Fruit fly (Drosophila melanogaster) whole organism, pupa: ENCODE results near the gene Tsf2.

Experiments used
- CG10348 ChIP-seq: fragments of 200-800 bp; sonication (Bioruptor generic); IDR thresholded peaks from 2 replicates; pipeline ENCODE4 v1.3.6; 2022; ENCODE audit warnings: missing biosample characterization, missing genetic modification characterization
- CG12605 ChIP-seq: fragments of 200-800 bp; sonication (Bioruptor generic); IDR thresholded peaks from 2 replicates; pipeline ENCODE4 v1.3.6; 2022; ENCODE audit warnings: missing biosample characterization, missing genetic modification characterization
- CG13204 ChIP-seq: fragments of 200-800 bp; sonication (Bioruptor generic); optimal IDR thresholded peaks from 2 replicates; lab custom pipeline; 2018; ENCODE audit warnings: missing biosample characterization, mild to moderate bottlenecking, missing genetic modification characterization, moderate library complexity
- CG14655 ChIP-seq: fragments of 200-800 bp; sonication (Bioruptor generic); optimal IDR thresholded peaks from 3 replicates; lab custom pipeline; 2017; ENCODE audit warnings: mild to moderate bottlenecking, missing biosample characterization, missing genetic modification reagents, missing genetic modification characterization
- CG15710 ChIP-seq: fragments of 200-800 bp; sonication (Bioruptor generic); optimal IDR thresholded peaks from 2 replicates; lab custom pipeline; 2018; ENCODE audit warnings: missing biosample characterization, mild to moderate bottlenecking, missing genetic modification characterization, moderate library complexity
- CG17806 ChIP-seq: fragments of 200-800 bp; sonication (Bioruptor generic); optimal IDR thresholded peaks from 2 replicates; lab custom pipeline; 2018; ENCODE audit warnings: missing biosample characterization, mild to moderate bottlenecking, missing genetic modification characterization, moderate library complexity
- CG32121 ChIP-seq: fragments of 200-800 bp; sonication (Bioruptor generic); IDR thresholded peaks from 2 replicates; pipeline ENCODE4 v1.3.6; 2022; ENCODE audit warnings: missing biosample characterization, missing genetic modification characterization
- CG34367 ChIP-seq: fragments of 200-800 bp; sonication (Bioruptor generic); optimal IDR thresholded peaks from 2 replicates; lab custom pipeline; 2018; ENCODE audit warnings: missing biosample characterization, mild to moderate bottlenecking, missing genetic modification characterization
- CG4496 ChIP-seq: fragments of 200-800 bp; sonication (Bioruptor generic); IDR thresholded peaks from 3 replicates; pipeline ENCODE4 v1.3.6; 2022; ENCODE audit warnings: missing biosample characterization, missing genetic modification characterization
- CG8159 ChIP-seq: fragments of 200-800 bp; sonication (Bioruptor generic); optimal IDR thresholded peaks from 3 replicates; lab custom pipeline; 2018; ENCODE audit warnings: missing biosample characterization, mild to moderate bottlenecking, missing genetic modification characterization, moderate library complexity
- CG8301 ChIP-seq: fragments of 200-800 bp; sonication (Bioruptor generic); optimal IDR thresholded peaks from 2 replicates; lab custom pipeline; 2018; ENCODE audit warnings: missing biosample characterization, mild to moderate bottlenecking, missing genetic modification characterization
- CG9948 ChIP-seq: fragments of 200-800 bp; sonication (Bioruptor generic); optimal IDR thresholded peaks from 2 replicates; lab custom pipeline; 2018; ENCODE audit warnings: missing biosample characterization, mild to moderate bottlenecking, missing genetic modification characterization, moderate library complexity
- D1 ChIP-seq: fragments of 200-800 bp; sonication (Bioruptor generic); optimal IDR thresholded peaks from 2 replicates; lab custom pipeline; 2018; ENCODE audit warnings: missing biosample characterization, mild to moderate bottlenecking, missing genetic modification characterization, moderate library complexity
- EcR ChIP-seq: fragments of 200-800 bp; sonication (Bioruptor generic); optimal IDR thresholded peaks from 3 replicates; lab custom pipeline; 2019; ENCODE audit warnings: missing biosample characterization, missing genetic modification characterization, mild to moderate bottlenecking, moderate library complexity, missing genetic modification reagents
- Ets98B ChIP-seq: fragments of 200-800 bp; sonication (Bioruptor generic); IDR thresholded peaks from 2 replicates; pipeline ENCODE4 v1.3.6; 2022; ENCODE audit warnings: missing biosample characterization, missing genetic modification characterization
- Pif1A ChIP-seq: fragments of 200-800 bp; sonication (Bioruptor generic); optimal IDR thresholded peaks from 3 replicates; lab custom pipeline; 2016; ENCODE audit warnings: missing biosample characterization, missing genetic modification characterization
- Pif1B ChIP-seq: fragments of 200-800 bp; sonication (Bioruptor generic); optimal IDR thresholded peaks from 3 replicates; lab custom pipeline; 2016; ENCODE audit warnings: missing biosample characterization, missing genetic modification characterization
- Snoo ChIP-seq: fragments of 200-800 bp; sonication (Bioruptor generic); optimal IDR thresholded peaks from 3 replicates; lab custom pipeline; 2017; ENCODE audit warnings: missing biosample characterization, mild to moderate bottlenecking, missing genetic modification characterization, inconsistent platforms
- fd96Ca ChIP-seq: fragments of 200-800 bp; sonication (Bioruptor generic); IDR thresholded peaks from 3 replicates; pipeline ENCODE4 v1.3.6; 2022; ENCODE audit warnings: missing biosample characterization, missing genetic modification characterization
- gl ChIP-seq: fragments of 200-800 bp; sonication (Bioruptor generic); optimal IDR thresholded peaks from 2 replicates; lab custom pipeline; 2018; ENCODE audit warnings: missing biosample characterization, mild to moderate bottlenecking, missing genetic modification characterization
- rn ChIP-seq: fragments of 200-800 bp; sonication (Bioruptor generic); IDR thresholded peaks from 2 replicates; pipeline ENCODE4 v1.3.6; 2022; ENCODE audit warnings: missing biosample characterization, missing genetic modification characterization

Tsf2 gene

DNA sequence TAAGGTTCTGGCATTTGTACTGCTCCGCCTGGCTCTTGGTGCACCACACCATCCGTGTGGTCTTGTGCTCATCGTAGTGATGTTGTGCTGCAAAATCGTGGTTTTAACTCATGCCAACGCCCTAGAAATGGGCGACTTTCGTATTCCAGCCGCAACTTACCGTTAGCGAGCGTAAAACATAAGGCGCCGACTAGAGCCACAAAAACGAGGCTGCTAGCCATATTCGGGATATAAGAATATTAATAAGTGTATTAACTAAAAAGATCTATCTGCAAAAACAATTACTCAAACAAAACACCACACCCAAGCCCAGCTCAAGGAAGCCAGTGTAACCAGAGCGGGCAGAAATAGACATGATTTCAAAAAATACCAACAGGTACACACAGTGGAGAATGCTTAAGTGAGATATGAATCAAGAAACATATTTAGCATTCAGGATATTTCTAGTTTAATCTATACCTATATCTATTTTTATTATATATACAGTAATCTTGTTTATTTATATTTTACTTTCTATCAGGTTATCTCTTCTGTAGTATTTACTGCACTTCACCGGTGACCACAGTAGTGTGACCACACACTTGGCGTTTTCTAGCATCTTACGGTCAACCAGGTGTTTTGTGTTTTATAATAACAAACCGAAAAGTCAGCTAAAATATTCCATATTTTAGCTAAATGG is at the start of gene Tsf2, which contains the start of gene CG34242:
Tsf2 (minus strand) TSS at position 333 of the 679 bp plus-strand sequence.
CG34242 (plus strand) TSS at position 605 of the 679 bp plus-strand sequence.
- peak; percentile 32 for TF ChIP-seq D1 (tag; lab: Kevin White, UChicago)
- peak; percentile 64 for TF ChIP-seq Pif1A (GFP tag; lab: Kevin White, UChicago)
- peak; percentile 88 for TF ChIP-seq Ets98B (GFP tag; lab: Robert Waterston, UW)
- TF ChIP-seq CG12605 (GFP tag; lab: Robert Waterston, UW), result peak; percentile 97
- TF ChIP-seq CG8301 (tag; lab: Kevin White, UChicago), result peak; percentile 87
- peak; percentile 71 for TF ChIP-seq rn (GFP tag; lab: Robert Waterston, UW)
- no peak for TF ChIP-seq EcR (GFP tag; lab: Kevin White, UChicago)
- TF ChIP-seq CG15710, result peak; percentile 72
- peak; percentile 95 for TF ChIP-seq CG4496 (GFP tag; lab: Robert Waterston, UW)
- no peak for TF ChIP-seq CG13204 (GFP tag; lab: Kevin White, UChicago)
- TF ChIP-seq Pif1B, result peak; percentile 66
- TF ChIP-seq CG14655, result no peak
- TF ChIP-seq CG32121 (GFP tag; lab: Robert Waterston, UW), result peak; percentile 95
- TF ChIP-seq CG10348 (GFP tag; lab: Robert Waterston, UW), result peak; percentile 91
- peak; percentile 49 for TF ChIP-seq gl (tag; lab: Kevin White, UChicago)
- TF ChIP-seq CG9948 (tag; lab: Kevin White, UChicago), result peak; percentile 88
- no peak; the same call in 2 of the 3 replicates for TF ChIP-seq fd96Ca (GFP tag; lab: Robert Waterston, UW)
- TF ChIP-seq CG34367 (tag; lab: Kevin White, UChicago), result peak; percentile 10
- TF ChIP-seq CG17806, result peak; percentile 84
- peak; percentile 74 for TF ChIP-seq Snoo (tag; lab: Kevin White, UChicago)
- TF ChIP-seq CG8159, result peak; percentile 92
- TF ChIP-seq, all 21 proteins: peak for 17

dm6 chr3L:12580212-12580676 is 46.7 kb upstream of the Tsf2 start, which contains the start of gene ara:
TSS of gene ara (plus strand) at chr3L:12580672.
- TF ChIP-seq CG12605 (GFP tag; lab: Robert Waterston, UW) (no peak), CG13204 (GFP tag; lab: Kevin White, UChicago) (peak; percentile 85), CG4496 (GFP tag; lab: Robert Waterston, UW) (peak; percentile 44; the same call in 2 of the 3 replicates)

DNA sequence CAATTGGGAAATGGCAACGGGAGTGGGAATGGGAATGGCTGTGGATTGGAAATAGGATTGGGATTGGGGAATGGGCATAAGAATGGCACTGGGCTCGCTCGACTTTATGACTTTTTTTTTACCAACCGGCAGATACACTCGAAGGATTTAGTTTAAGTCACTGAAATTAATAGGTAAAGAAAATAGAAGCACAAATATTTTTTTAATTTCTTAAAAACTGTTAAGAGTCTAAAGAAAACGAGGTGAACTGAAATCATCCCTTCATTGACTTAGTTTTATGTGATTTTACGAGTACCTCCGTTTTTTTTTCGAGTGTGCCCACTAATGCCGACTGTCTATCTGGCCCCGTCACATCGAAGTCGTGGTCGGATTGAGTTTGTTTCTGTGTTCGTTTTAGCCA is 41.3 kb upstream of the Tsf2 start:
- TF ChIP-seq rn (GFP tag; lab: Robert Waterston, UW), result no peak
- TF ChIP-seq CG13204 (GFP tag; lab: Kevin White, UChicago), result no peak
- peak; percentile 45 for TF ChIP-seq CG8301 (tag; lab: Kevin White, UChicago)
- peak; percentile 33 for TF ChIP-seq Pif1A (GFP tag; lab: Kevin White, UChicago)
- TF ChIP-seq CG34367 (tag; lab: Kevin White, UChicago), result no peak
- no peak for TF ChIP-seq Snoo (tag; lab: Kevin White, UChicago)
- peak; percentile 34 for TF ChIP-seq CG17806
- peak; percentile 25 for TF ChIP-seq CG8159
- no peak for TF ChIP-seq CG15710
- no peak for TF ChIP-seq D1 (tag; lab: Kevin White, UChicago)
- TF ChIP-seq Pif1B, result peak; percentile 13
- TF ChIP-seq CG9948 (tag; lab: Kevin White, UChicago), result peak; percentile 41
- TF ChIP-seq Ets98B (GFP tag; lab: Robert Waterston, UW), result no peak
- TF ChIP-seq fd96Ca (GFP tag; lab: Robert Waterston, UW), result no peak
- TF ChIP-seq CG12605 (GFP tag; lab: Robert Waterston, UW), result no peak
- peak; percentile 55 for TF ChIP-seq CG14655
- TF ChIP-seq CG10348 (GFP tag; lab: Robert Waterston, UW), result no peak
- no peak for TF ChIP-seq CG32121 (GFP tag; lab: Robert Waterston, UW)
- TF ChIP-seq EcR (GFP tag; lab: Kevin White, UChicago), result no peak
- TF ChIP-seq gl (tag; lab: Kevin White, UChicago), result no peak
- TF ChIP-seq CG4496 (GFP tag; lab: Robert Waterston, UW), result 0 out of 3 replicates have a peak, but pooled peaks have one; percentile 21

DNA sequence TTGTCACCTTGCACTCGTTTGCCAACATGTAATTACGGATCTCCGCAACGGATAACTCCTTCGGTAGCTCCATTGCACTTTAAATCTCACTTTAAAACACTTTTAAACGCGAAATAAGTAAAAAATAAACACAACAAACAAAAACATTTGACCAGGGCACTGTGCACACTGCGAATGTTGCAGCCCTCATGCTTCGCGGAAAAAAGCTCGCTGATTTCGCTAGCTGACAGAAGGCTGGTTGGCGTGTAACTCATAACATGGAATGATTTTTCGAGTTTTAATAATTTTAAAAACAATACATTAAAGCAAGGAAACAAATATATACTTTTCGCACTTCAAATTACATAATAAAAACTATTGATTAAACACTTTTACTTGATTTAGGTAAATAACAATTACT is 38.8 kb upstream of the Tsf2 start, which contains the start of gene sowah:
sowah (minus strand) TSS at position 177 of the 400 bp plus-strand sequence.
- TF ChIP-seq Snoo (tag; lab: Kevin White, UChicago) (peak; percentile 41), CG8159 (peak; percentile 35), CG10348 (GFP tag; lab: Robert Waterston, UW) (no peak), CG17806 (peak; percentile 8), CG9948 (tag; lab: Kevin White, UChicago) (no peak), CG15710 (peak; percentile 59), Pif1A (GFP tag; lab: Kevin White, UChicago) (peak; percentile 1), CG4496 (GFP tag; lab: Robert Waterston, UW) (no peak), CG32121 (GFP tag; lab: Robert Waterston, UW) (no peak), Pif1B (no peak), EcR (GFP tag; lab: Kevin White, UChicago) (no peak), CG34367 (tag; lab: Kevin White, UChicago) (peak; percentile 19), gl (tag; lab: Kevin White, UChicago) (no peak), CG14655 (peak; percentile 26), D1 (tag; lab: Kevin White, UChicago) (peak; percentile 87), CG12605 (GFP tag; lab: Robert Waterston, UW) (no peak), Ets98B (GFP tag; lab: Robert Waterston, UW) (no peak), CG8301 (tag; lab: Kevin White, UChicago) (no peak), CG13204 (GFP tag; lab: Kevin White, UChicago) (no peak)
